Worm (Caenorhabditis elegans) whole organism, young adult: ENCODE measurements around the gene abts-4.
A peak's percentile ranks its signal among the peaks of the same experiment; 100 is the strongest.

Experiments used
- C06A6.2 ChIP-seq: fragments of 200-800 bp; sonication (Bioruptor generic); conservative IDR thresholded peaks from 2 replicates; pipeline ENCODE4 v1.3.6; 2022; ENCODE audit warnings: missing genetic modification characterization, missing compliant biosample characterization
- C17E4.6 ChIP-seq: fragments of 200-800 bp; sonication (Bioruptor generic); IDR thresholded peaks from 2 replicates; pipeline ENCODE4 v1.3.6; 2022; ENCODE audit warnings: missing genetic modification reagents, missing genetic modification characterization, missing compliant biosample characterization
- F10E7.11 ChIP-seq: sonication (generic microtip); optimal IDR thresholded peaks from 2 replicates; lab custom pipeline; 2017; ENCODE audit warnings: mild to moderate bottlenecking, missing genetic modification characterization, moderate library complexity, missing compliant biosample characterization
- F22D6.2 ChIP-seq: sonication (generic microtip); optimal IDR thresholded peaks from 2 replicates; lab custom pipeline; 2016; ENCODE audit warnings: mild to moderate bottlenecking, missing genetic modification characterization, missing compliant biosample characterization
- F39B2.1 ChIP-seq: fragments of 200-800 bp; sonication (Bioruptor generic); IDR thresholded peaks from 2 replicates; pipeline ENCODE4 v1.3.6; 2022; ENCODE audit warnings: missing genetic modification reagents, missing genetic modification characterization, missing compliant biosample characterization
- F52B5.7 ChIP-seq: sonication (generic microtip); optimal IDR thresholded peaks from 2 replicates; lab custom pipeline; 2016; ENCODE audit warnings: mild to moderate bottlenecking, missing genetic modification characterization, missing compliant biosample characterization
- K12H6.12 ChIP-seq: fragments of 200-800 bp; sonication (Bioruptor generic); optimal IDR thresholded peaks from 2 replicates; lab custom pipeline; 2018; ENCODE audit warnings: mild to moderate bottlenecking, missing genetic modification characterization, missing compliant biosample characterization
- T07F8.4 ChIP-seq: sonication (generic microtip); optimal IDR thresholded peaks from 2 replicates; lab custom pipeline; 2016; ENCODE audit warnings: mild to moderate bottlenecking, missing genetic modification characterization, moderate library complexity, missing compliant biosample characterization
- Y53F4B.3 ChIP-seq: fragments of 200-800 bp; sonication (Bioruptor generic); IDR thresholded peaks from 2 replicates; pipeline ENCODE4 v1.3.6; 2022; ENCODE audit warnings: missing genetic modification reagents, missing genetic modification characterization, missing compliant biosample characterization
- Y53G8AR.9 ChIP-seq: fragments of 200-800 bp; sonication (Bioruptor generic); conservative IDR thresholded peaks from 2 replicates; pipeline ENCODE4 v1.3.6; 2022; ENCODE audit warnings: missing genetic modification reagents, missing genetic modification characterization, missing compliant biosample characterization
- Y95B8A.8 ChIP-seq: fragments of 200-800 bp; sonication (Bioruptor generic); IDR thresholded peaks from 2 replicates; pipeline ENCODE4 v1.3.6; 2022; ENCODE audit warnings: missing genetic modification reagents, missing genetic modification characterization, missing compliant biosample characterization
- ZK185.1 ChIP-seq: sonication (generic microtip); optimal IDR thresholded peaks from 2 replicates; lab custom pipeline; 2016; ENCODE audit warnings: mild to moderate bottlenecking, missing genetic modification characterization, missing compliant biosample characterization; ENCODE audit not compliant: poor library complexity, severe bottlenecking
- ama-1 ChIP-seq, 3 experiments: fragments of 150-350 bp in 1 of 3; sonication (generic microtip) in 2 of 3; optimal IDR thresholded peaks; 2 replicates each; lab custom pipeline; 2014 to 2018; ENCODE audit warnings: missing biosample characterization in 2 of 3, missing genetic modification characterization in 2 of 3, missing genetic modification reagents in 2 of 3
- atf-7 ChIP-seq: sonication (generic microtip); optimal IDR thresholded peaks from 2 replicates; lab custom pipeline; 2017; ENCODE audit warnings: mild to moderate bottlenecking, missing genetic modification characterization, missing compliant biosample characterization
- athp-1 ChIP-seq: sonication (generic microtip); optimal IDR thresholded peaks from 2 replicates; lab custom pipeline; 2017; ENCODE audit warnings: mild to moderate bottlenecking, missing genetic modification characterization, missing compliant biosample characterization
- bed-2 ChIP-seq: fragments of 200-800 bp; sonication (Bioruptor generic); IDR thresholded peaks from 2 replicates; pipeline ENCODE4 v1.3.6; 2022; ENCODE audit warnings: missing genetic modification reagents, missing genetic modification characterization, missing compliant biosample characterization
- ceh-58 ChIP-seq: fragments of 200-800 bp; sonication (Bioruptor generic); IDR thresholded peaks from 2 replicates; pipeline ENCODE4 v1.3.6; 2022; ENCODE audit warnings: missing genetic modification characterization, missing compliant biosample characterization
- ceh-79 ChIP-seq: sonication (generic microtip); optimal IDR thresholded peaks from 2 replicates; lab custom pipeline; 2017; ENCODE audit warnings: mild to moderate bottlenecking, missing genetic modification characterization, missing compliant biosample characterization
- ceh-91 ChIP-seq: fragments of 200-800 bp; sonication (Bioruptor generic); IDR thresholded peaks from 2 replicates; pipeline ENCODE4 v1.3.6; 2022; ENCODE audit warnings: missing genetic modification reagents, missing genetic modification characterization, missing compliant biosample characterization
- chd-7 ChIP-seq: sonication (generic microtip); optimal IDR thresholded peaks from 2 replicates; lab custom pipeline; 2016; ENCODE audit warnings: mild to moderate bottlenecking, missing genetic modification characterization, moderate library complexity, missing compliant biosample characterization
- dpff-1 ChIP-seq: sonication (generic microtip); optimal IDR thresholded peaks from 2 replicates; lab custom pipeline; 2017; ENCODE audit warnings: mild to moderate bottlenecking, missing genetic modification characterization, missing compliant biosample characterization
- dpl-1 ChIP-seq: fragments of 150-350 bp; optimal IDR thresholded peaks from 2 replicates; lab custom pipeline; 2014; ENCODE audit warnings: missing biosample characterization, missing genetic modification reagents, missing genetic modification characterization
- egl-18 ChIP-seq: fragments of 200-800 bp; sonication (Bioruptor generic); IDR thresholded peaks from 2 replicates; pipeline ENCODE4 v1.3.6; 2022; ENCODE audit warnings: missing genetic modification reagents, missing genetic modification characterization, missing compliant biosample characterization
- egrh-3 ChIP-seq: fragments of 200-800 bp; sonication (Bioruptor generic); IDR thresholded peaks from 2 replicates; pipeline ENCODE4 v1.3.6; 2022; ENCODE audit warnings: missing genetic modification reagents, missing genetic modification characterization, missing compliant biosample characterization
- ekl-4 ChIP-seq: fragments of 200-800 bp; sonication (Bioruptor generic); IDR thresholded peaks from 2 replicates; pipeline ENCODE4 v1.3.6; 2022; ENCODE audit warnings: missing genetic modification reagents, missing genetic modification characterization, missing compliant biosample characterization
- gei-17 ChIP-seq: fragments of 200-800 bp; sonication (Bioruptor generic); optimal IDR thresholded peaks from 2 replicates; lab custom pipeline; 2018; ENCODE audit warnings: mild to moderate bottlenecking, missing genetic modification characterization, missing compliant biosample characterization
- hlh-12 ChIP-seq: sonication (generic microtip); optimal IDR thresholded peaks from 2 replicates; lab custom pipeline; 2016; ENCODE audit warnings: missing genetic modification characterization, missing compliant biosample characterization
- hlh-26 ChIP-seq: fragments of 200-800 bp; sonication (Bioruptor generic); conservative IDR thresholded peaks from 2 replicates; pipeline ENCODE4 v1.3.6; 2022; ENCODE audit warnings: missing genetic modification reagents, missing genetic modification characterization, missing compliant biosample characterization
- lin-26 ChIP-seq: fragments of 200-800 bp; sonication (Bioruptor generic); IDR thresholded peaks from 2 replicates; pipeline ENCODE4 v1.3.6; 2022; ENCODE audit warnings: missing genetic modification reagents, missing genetic modification characterization, missing compliant biosample characterization
- lin-35 ChIP-seq, 3 experiments: fragments of 150-350 bp in 2 of 3; sonication (generic microtip) in 1 of 3; optimal IDR thresholded peaks; 2 replicates each; lab custom pipeline; 2014 to 2018; ENCODE audit warnings: missing biosample characterization in 3 of 3, missing genetic modification characterization in 3 of 3, missing genetic modification reagents in 3 of 3
- lin-54 ChIP-seq: fragments of 200-800 bp; sonication (Bioruptor generic); optimal IDR thresholded peaks from 2 replicates; lab custom pipeline; 2018; ENCODE audit warnings: mild to moderate bottlenecking, missing genetic modification characterization, missing compliant biosample characterization
- lir-1 ChIP-seq: fragments of 200-800 bp; sonication (Bioruptor generic); conservative IDR thresholded peaks from 2 replicates; pipeline ENCODE4 v1.3.6; 2022; ENCODE audit warnings: missing genetic modification reagents, missing genetic modification characterization, missing compliant biosample characterization
- lsy-27 ChIP-seq: sonication (generic microtip); optimal IDR thresholded peaks from 2 replicates; lab custom pipeline; 2017; ENCODE audit warnings: missing genetic modification characterization, mild to moderate bottlenecking, missing compliant biosample characterization, antibody characterized with exemption, missing genotype, borderline replicate concordance; ENCODE audit not compliant: insufficient read depth
- madf-10 ChIP-seq: sonication (generic microtip); optimal IDR thresholded peaks from 2 replicates; lab custom pipeline; 2016; ENCODE audit warnings: mild to moderate bottlenecking, missing genetic modification characterization, missing compliant biosample characterization
- mes-4 ChIP-seq: sonication (generic microtip); optimal IDR thresholded peaks from 2 replicates; lab custom pipeline; 2016; ENCODE audit warnings: missing genotype, missing genetic modification characterization, missing compliant biosample characterization
- nhr-179 ChIP-seq: sonication (generic microtip); optimal IDR thresholded peaks from 2 replicates; lab custom pipeline; 2016; ENCODE audit warnings: mild to moderate bottlenecking, missing genetic modification characterization, missing compliant biosample characterization
- pbrm-1 ChIP-seq: fragments of 200-800 bp; sonication (Bioruptor generic); IDR thresholded peaks from 2 replicates; pipeline ENCODE4 v1.3.6; 2022; ENCODE audit warnings: missing genetic modification reagents, missing genetic modification characterization, missing compliant biosample characterization
- rcor-1 ChIP-seq: fragments of 200-800 bp; sonication (Bioruptor generic); IDR thresholded peaks from 2 replicates; pipeline ENCODE4 v1.3.6; 2022; ENCODE audit warnings: missing genetic modification reagents, missing genetic modification characterization, missing compliant biosample characterization
- repo-1 ChIP-seq: sonication (generic microtip); optimal IDR thresholded peaks from 2 replicates; lab custom pipeline; 2017; ENCODE audit warnings: mild to moderate bottlenecking, missing genetic modification characterization, missing compliant biosample characterization
- sdz-38 ChIP-seq: sonication (generic microtip); optimal IDR thresholded peaks from 2 replicates; lab custom pipeline; 2016; ENCODE audit warnings: missing genotype, missing genetic modification characterization, missing compliant biosample characterization
- snpc-1.3 ChIP-seq: sonication (generic microtip); optimal IDR thresholded peaks from 2 replicates; lab custom pipeline; 2017; ENCODE audit warnings: missing genetic modification characterization, mild to moderate bottlenecking, missing compliant biosample characterization, antibody characterized with exemption, moderate library complexity, missing genotype, missing genetic modification reagents; ENCODE audit not compliant: insufficient read depth
- tbp1 ChIP-seq: fragments of 200-800 bp; sonication (Bioruptor generic); optimal IDR thresholded peaks from 2 replicates; lab custom pipeline; 2018; ENCODE audit warnings: mild to moderate bottlenecking, missing genetic modification characterization, missing compliant biosample characterization
- unc-130 ChIP-seq: sonication (generic microtip); optimal IDR thresholded peaks from 2 replicates; lab custom pipeline; 2016; ENCODE audit warnings: missing genetic modification reagents, missing genetic modification characterization, missing compliant biosample characterization
- xnd-1 ChIP-seq: sonication (generic microtip); optimal IDR thresholded peaks from 2 replicates; lab custom pipeline; 2016; ENCODE audit warnings: missing genotype, missing genetic modification reagents, missing genetic modification characterization, missing compliant biosample characterization
- ztf-22 ChIP-seq: fragments of 200-800 bp; sonication (Bioruptor generic); optimal IDR thresholded peaks from 2 replicates; lab custom pipeline; 2018; ENCODE audit warnings: mild to moderate bottlenecking, missing genetic modification characterization, moderate library complexity, missing compliant biosample characterization
- ztf-26 ChIP-seq: sonication (generic microtip); optimal IDR thresholded peaks from 2 replicates; lab custom pipeline; 2017; ENCODE audit warnings: missing genetic modification characterization, missing compliant biosample characterization
- ztf-3 ChIP-seq: fragments of 200-800 bp; sonication (Bioruptor generic); optimal IDR thresholded peaks from 2 replicates; lab custom pipeline; 2018; ENCODE audit warnings: mild to moderate bottlenecking, missing genetic modification characterization, missing compliant biosample characterization
- ztf-6 ChIP-seq: fragments of 200-800 bp; sonication (Bioruptor generic); IDR thresholded peaks from 2 replicates; pipeline ENCODE4 v1.3.6; 2022; ENCODE audit warnings: missing genetic modification reagents, missing genetic modification characterization, missing compliant biosample characterization

The abts-4 gene

ce11 chrX:6742011-6742683, 19.4 kb downstream of the abts-4 start, which contains the start of gene mdl-1 (continued):
- peak; percentile 30; the same call in 1 of the 2 replicates for TF ChIP-seq lir-1 (GFP tag; lab: Robert Waterston, UW)
- TF ChIP-seq snpc-1.3 = no peak
- TF ChIP-seq C17E4.6 (GFP tag; lab: Robert Waterston, UW) = no peak
- TF ChIP-seq lin-54 (GFP tag; lab: Kevin White, UChicago) = peak; percentile 38
- no peak for TF ChIP-seq T07F8.4
- TF ChIP-seq dpl-1 (GFP tag; lab: Kevin White, UChicago) = no peak
- TF ChIP-seq ceh-79 (tag; lab: Kevin White, UChicago) = no peak
- peak; percentile 62; the same call in 1 of the 2 replicates for TF ChIP-seq Y95B8A.8 (GFP tag; lab: Robert Waterston, UW)
- no peak for TF ChIP-seq dpff-1 (tag; lab: Kevin White, UChicago)
- TF ChIP-seq lin-26 (GFP tag; lab: Robert Waterston, UW) = peak; percentile 33; the same call in 1 of the 2 replicates
- no peak for TF ChIP-seq ztf-6 (GFP tag; lab: Robert Waterston, UW)
- peak; percentile 48; the same call in 1 of the 2 replicates for TF ChIP-seq C06A6.2 (GFP tag; lab: Robert Waterston, UW)
- no peak for TF ChIP-seq repo-1 (tag; lab: Kevin White, UChicago)
- TF ChIP-seq gei-17 (GFP tag; lab: Kevin White, UChicago) = peak; percentile 65
- 0 out of 2 replicates have a peak, but pooled peaks have one; percentile 7 for TF ChIP-seq Y53G8AR.9
- TF ChIP-seq pbrm-1 (GFP tag; lab: Robert Waterston, UW) = peak; percentile 68; the same call in 1 of the 2 replicates
- no peak for TF ChIP-seq hlh-26 (GFP tag; lab: Robert Waterston, UW)
- no peak for TF ChIP-seq unc-130
- TF ChIP-seq F22D6.2 (tag; lab: Kevin White, UChicago) = peak; percentile 59
- TF ChIP-seq chd-7 (tag; lab: Kevin White, UChicago) = peak; percentile 93
- TF ChIP-seq F10E7.11 = no peak
- no peak for TF ChIP-seq ceh-58
- TF ChIP-seq ekl-4 = peak; percentile 40; the same call in 1 of the 2 replicates
- TF ChIP-seq egrh-3 (GFP tag; lab: Robert Waterston, UW) = peak; percentile 86
- no peak for TF ChIP-seq mes-4
- TF ChIP-seq ztf-26 (tag; lab: Kevin White, UChicago) = peak; percentile 82
- TF ChIP-seq athp-1 = no peak
- no peak for TF ChIP-seq xnd-1 (tag; lab: Kevin White, UChicago)
- TF ChIP-seq madf-10 (tag; lab: Kevin White, UChicago) = no peak
- no peak for TF ChIP-seq F39B2.1 (GFP tag; lab: Robert Waterston, UW)
- peak in 1 of 3 experiments; percentile 14 for TF ChIP-seq lin-35 (GFP tag; optimal IDR thresholded peaks at IDR 0.05; lab: Kevin White, UChicago)
- no peak for TF ChIP-seq ama-1 (optimal IDR thresholded peaks at IDR 0.05; lab: Kevin White, UChicago)
- TF ChIP-seq ama-1 (GFP tag; optimal IDR thresholded peaks at IDR 0.05; lab: Kevin White, UChicago) = no peak
- no peak for TF ChIP-seq ztf-3
- TF ChIP-seq tbp1 = peak; percentile 44
- TF ChIP-seq ztf-22 = peak; percentile 64
- TF ChIP-seq ZK185.1 (tag; lab: Kevin White, UChicago) = peak; percentile 58
- peak; percentile 51 for TF ChIP-seq atf-7 (tag; lab: Kevin White, UChicago)
- no peak for TF ChIP-seq nhr-179
- peak; percentile 60 for TF ChIP-seq rcor-1 (GFP tag; lab: Robert Waterston, UW)
- no peak for TF ChIP-seq bed-2 (GFP tag; lab: Robert Waterston, UW)
- peak; percentile 71 for TF ChIP-seq F52B5.7 (tag; lab: Kevin White, UChicago)
- TF ChIP-seq sdz-38 (tag; lab: Kevin White, UChicago) = no peak
- TF ChIP-seq hlh-12 (tag; lab: Kevin White, UChicago) = no peak
- no peak for TF ChIP-seq egl-18 (GFP tag; lab: Robert Waterston, UW)
- TF ChIP-seq lsy-27 (tag; lab: Kevin White, UChicago) = no peak
- TF ChIP-seq K12H6.12 = peak; percentile 92
- TF ChIP-seq Y53F4B.3 (GFP tag; lab: Robert Waterston, UW) = no peak
- TF ChIP-seq ceh-91 (GFP tag; lab: Robert Waterston, UW) = no peak
